Fruit fly (Drosophila melanogaster) whole organism, prepupa: ENCODE measurements around the gene Zasp66.

Experiments used
- Blimp-1 ChIP-seq: fragments of 200-800 bp; sonication (Bioruptor generic); optimal IDR thresholded peaks from 3 replicates; lab custom pipeline; 2017; ENCODE audit warnings: missing biosample characterization, missing genetic modification characterization, mild to moderate bottlenecking, moderate library complexity, missing genetic modification reagents
- CG10631 ChIP-seq: fragments of 200-800 bp; sonication (Bioruptor generic); optimal IDR thresholded peaks from 2 replicates; lab custom pipeline; 2016; ENCODE audit warnings: missing biosample characterization, missing genetic modification characterization
- CG1621 ChIP-seq: fragments of 200-800 bp; sonication (Bioruptor generic); optimal IDR thresholded peaks from 3 replicates; lab custom pipeline; 2018; ENCODE audit warnings: missing biosample characterization, mild to moderate bottlenecking, missing genetic modification characterization
- CG6163 ChIP-seq: fragments of 200-800 bp; sonication (Bioruptor generic); IDR thresholded peaks from 3 replicates; pipeline ENCODE4 v1.3.6; 2022; ENCODE audit warnings: missing biosample characterization, missing genetic modification characterization
- CG6276 ChIP-seq: fragments of 200-800 bp; sonication (Bioruptor generic); optimal IDR thresholded peaks from 2 replicates; lab custom pipeline; 2017; ENCODE audit warnings: missing biosample characterization, mild to moderate bottlenecking, missing genetic modification characterization
- CG6854 ChIP-seq: fragments of 200-800 bp; sonication (Bioruptor generic); optimal IDR thresholded peaks from 2 replicates; lab custom pipeline; 2017; ENCODE audit warnings: missing biosample characterization, mild to moderate bottlenecking, missing genetic modification characterization
- Gug ChIP-seq: fragments of 200-800 bp; sonication (Bioruptor generic); IDR thresholded peaks from 2 replicates; pipeline ENCODE4 v1.3.6; 2022; ENCODE audit warnings: missing biosample characterization, missing genetic modification characterization
- Hr39 ChIP-seq: fragments of 200-800 bp; sonication (Bioruptor generic); optimal IDR thresholded peaks from 2 replicates; lab custom pipeline; 2016; ENCODE audit warnings: missing biosample characterization, missing genetic modification characterization
- Sox102F ChIP-seq: fragments of 200-800 bp; sonication (Bioruptor generic); optimal IDR thresholded peaks from 2 replicates; lab custom pipeline; 2016; ENCODE audit warnings: missing biosample characterization, mild to moderate bottlenecking, missing genetic modification characterization
- Sox14 ChIP-seq: fragments of 200-800 bp; sonication (Bioruptor generic); optimal IDR thresholded peaks from 3 replicates; lab custom pipeline; 2016; ENCODE audit warnings: missing biosample characterization, missing genetic modification characterization
- fd59A ChIP-seq: fragments of 200-800 bp; sonication (Bioruptor generic); optimal IDR thresholded peaks from 2 replicates; lab custom pipeline; 2017; ENCODE audit warnings: missing biosample characterization, mild to moderate bottlenecking, missing genetic modification characterization, missing genetic modification reagents
- fd85E ChIP-seq: fragments of 200-800 bp; sonication (Bioruptor generic); optimal IDR thresholded peaks from 3 replicates; lab custom pipeline; 2016; ENCODE audit warnings: missing biosample characterization, missing genetic modification characterization
- lz ChIP-seq: fragments of 200-800 bp; sonication (Bioruptor generic); optimal IDR thresholded peaks from 3 replicates; lab custom pipeline; 2016; ENCODE audit warnings: missing biosample characterization, missing genetic modification characterization
- vri ChIP-seq: fragments of 200-800 bp; sonication (Bioruptor generic); optimal IDR thresholded peaks from 3 replicates; lab custom pipeline; 2016; ENCODE audit warnings: missing biosample characterization, mild to moderate bottlenecking, missing genetic modification characterization

DNA sequence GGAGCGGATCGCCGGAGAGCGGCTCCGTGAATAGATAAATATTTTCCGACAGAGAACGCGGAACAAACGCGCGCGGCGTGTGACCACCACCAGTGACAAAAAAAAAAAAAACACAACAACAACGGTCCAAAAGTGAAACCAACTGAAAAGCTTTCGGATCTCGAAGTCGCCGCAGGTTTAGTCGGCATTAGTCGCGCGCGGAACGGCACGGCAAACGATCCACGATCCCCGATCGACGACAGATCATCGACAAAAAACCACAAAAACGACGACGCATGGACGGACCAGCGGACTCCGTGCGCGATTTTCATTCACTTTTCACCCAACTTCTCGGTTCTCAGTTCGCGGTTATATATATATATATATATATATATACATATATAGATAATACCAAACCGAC is 45.7 kb upstream of the Zasp66 start:
- no peak for TF ChIP-seq CG6854 (GFP tag; lab: Kevin White, UChicago)
- TF ChIP-seq CG6163 (GFP tag; lab: Robert Waterston, UW), result no peak
- TF ChIP-seq CG6276 (GFP tag; lab: Kevin White, UChicago), result no peak
- no peak for TF ChIP-seq Blimp-1 (GFP tag; lab: Kevin White, UChicago)
- TF ChIP-seq fd85E (GFP tag; lab: Kevin White, UChicago), result no peak
- no peak for TF ChIP-seq vri
- TF ChIP-seq lz (GFP tag; lab: Kevin White, UChicago), result no peak
- TF ChIP-seq CG10631 (GFP tag; lab: Kevin White, UChicago), result no peak
- no peak for TF ChIP-seq fd59A (GFP tag; lab: Kevin White, UChicago)
- no peak for TF ChIP-seq Gug
- no peak for TF ChIP-seq Sox102F (GFP tag; lab: Kevin White, UChicago)
- TF ChIP-seq Sox14 (GFP tag; lab: Kevin White, UChicago), result no peak
- TF ChIP-seq CG1621 (tag; lab: Kevin White, UChicago), result no peak
- no peak for TF ChIP-seq Hr39 (GFP tag; lab: Kevin White, UChicago)
